Worm (Caenorhabditis elegans) whole organism, L4 larva: ENCODE results near the gene rpl-33.

Experiments
- F37D6.2 ChIP-seq: sonication (generic microtip); optimal IDR thresholded peaks from 2 replicates; lab custom pipeline; 2016; ENCODE audit warnings: mild to moderate bottlenecking, missing genetic modification characterization, missing compliant biosample characterization
- F44E2.7 ChIP-seq: fragments of 200-800 bp; sonication (Bioruptor generic); IDR thresholded peaks from 2 replicates; pipeline ENCODE4 v2.1.2; 2022; ENCODE audit warnings: missing genetic modification characterization, missing compliant biosample characterization
- T20F7.1 ChIP-seq: fragments of 200-800 bp; sonication (Bioruptor generic); optimal IDR thresholded peaks from 2 replicates; lab custom pipeline; 2018; ENCODE audit warnings: mild to moderate bottlenecking, missing genetic modification characterization, missing compliant biosample characterization
- T26A8.4 ChIP-seq: fragments of 200-800 bp; sonication (Bioruptor generic); IDR thresholded peaks from 2 replicates; pipeline ENCODE4 v1.3.6; 2022; ENCODE audit warnings: missing genetic modification characterization, missing compliant biosample characterization
- Y105C5A.15 ChIP-seq: fragments of 200-800 bp; sonication (Bioruptor generic); IDR thresholded peaks from 2 replicates; pipeline ENCODE4 v1.3.6; 2022; ENCODE audit warnings: missing genetic modification characterization, missing compliant biosample characterization
- Y5F2A.4 ChIP-seq: fragments of 200-800 bp; sonication (Bioruptor generic); optimal IDR thresholded peaks from 2 replicates; lab custom pipeline; 2018; ENCODE audit warnings: mild to moderate bottlenecking, missing genetic modification characterization, missing compliant biosample characterization
- ZK337.2 ChIP-seq: fragments of 200-800 bp; sonication (Bioruptor generic); IDR thresholded peaks from 2 replicates; pipeline ENCODE4 v1.3.6; 2022; ENCODE audit warnings: missing genetic modification reagents, missing genetic modification characterization, missing compliant biosample characterization
- ZK546.5 ChIP-seq, 2 experiments: sonication (generic microtip); optimal IDR thresholded peaks; 2 replicates each; lab custom pipeline; 2017; ENCODE audit warnings: missing biosample characterization in 2 of 2, missing genetic modification characterization in 2 of 2
- aha-1 ChIP-seq: fragments of 150-350 bp; peaks from one replicate; lab custom pipeline; 2014; ENCODE audit warnings: missing biosample characterization, missing genetic modification characterization
- aly-2 ChIP-seq: sonication (generic microtip); optimal IDR thresholded peaks from 2 replicates; lab custom pipeline; 2018; ENCODE audit warnings: missing biosample characterization, missing genetic modification characterization
- ama-1 ChIP-seq: fragments of 150-350 bp; optimal IDR thresholded peaks from 2 replicates; lab custom pipeline; 2014; ENCODE audit warnings: inconsistent platforms, mixed read lengths
- attf-4 ChIP-seq: sonication (generic microtip); optimal IDR thresholded peaks from 3 replicates; lab custom pipeline; 2017; ENCODE audit warnings: missing biosample characterization, missing genetic modification characterization
- ceh-20 ChIP-seq: fragments of 200-800 bp; sonication (Bioruptor generic); IDR thresholded peaks from 2 replicates; pipeline ENCODE4 v1.3.6; 2022; ENCODE audit warnings: missing genetic modification reagents, missing genetic modification characterization, missing compliant biosample characterization
- ceh-44 ChIP-seq: fragments of 200-800 bp; sonication (Bioruptor generic); IDR thresholded peaks from 2 replicates; pipeline ENCODE4 v1.3.6; 2022; ENCODE audit warnings: missing genetic modification reagents, missing genetic modification characterization, missing compliant biosample characterization
- ceh-62 ChIP-seq: sonication (generic microtip); optimal IDR thresholded peaks from 2 replicates; lab custom pipeline; 2017; ENCODE audit warnings: missing biosample characterization, missing genetic modification characterization
- ceh-82 ChIP-seq: sonication (generic microtip); optimal IDR thresholded peaks from 2 replicates; lab custom pipeline; 2017; ENCODE audit warnings: missing biosample characterization, missing genetic modification characterization
- cey-2 ChIP-seq: sonication (generic microtip); optimal IDR thresholded peaks from 3 replicates; lab custom pipeline; 2017; ENCODE audit warnings: missing genetic modification characterization, mild to moderate bottlenecking, missing compliant biosample characterization, antibody characterized with exemption, borderline replicate concordance; ENCODE audit not compliant: insufficient read depth
- ctbp-1 ChIP-seq: fragments of 200-800 bp; sonication (Bioruptor generic); IDR thresholded peaks from 2 replicates; pipeline ENCODE4 v1.3.6; 2022; ENCODE audit warnings: missing genetic modification reagents, missing genetic modification characterization, missing compliant biosample characterization
- daf-8 ChIP-seq: fragments of 200-800 bp; sonication (Bioruptor generic); IDR thresholded peaks from 2 replicates; pipeline ENCODE4 v1.3.6; 2022; ENCODE audit warnings: missing genetic modification characterization, missing compliant biosample characterization
- dmd-6 ChIP-seq: fragments of 200-800 bp; sonication (Bioruptor generic); IDR thresholded peaks from 2 replicates; pipeline ENCODE4 v1.3.6; 2022; ENCODE audit warnings: missing genetic modification reagents, missing genetic modification characterization, missing compliant biosample characterization
- dpl-1 ChIP-seq: fragments of 150-350 bp; optimal IDR thresholded peaks from 2 replicates; lab custom pipeline; 2014; ENCODE audit warnings: missing biosample characterization, missing genetic modification reagents, missing genetic modification characterization
- fkh-10 ChIP-seq: fragments of 150-350 bp; optimal IDR thresholded peaks from 2 replicates; lab custom pipeline; 2014; ENCODE audit warnings: missing biosample characterization, missing genetic modification reagents, missing genetic modification characterization
- hlh-11 ChIP-seq: fragments of 200-800 bp; sonication (Bioruptor generic); optimal IDR thresholded peaks from 2 replicates; lab custom pipeline; 2018; ENCODE audit warnings: mild to moderate bottlenecking, missing genetic modification characterization, missing compliant biosample characterization
- jun-1 ChIP-seq: fragments of 150-350 bp; optimal IDR thresholded peaks from 2 replicates; lab custom pipeline; 2014; ENCODE audit warnings: missing biosample characterization, missing genetic modification reagents, missing genetic modification characterization
- lin-1 ChIP-seq: fragments of 200-800 bp; sonication (Bioruptor generic); IDR thresholded peaks from 2 replicates; pipeline ENCODE4 v1.3.6; 2022; ENCODE audit warnings: missing genetic modification reagents, missing genetic modification characterization, missing compliant biosample characterization
- lin-38 ChIP-seq: fragments of 200-800 bp; sonication (Bioruptor generic); IDR thresholded peaks from 2 replicates; pipeline ENCODE4 v1.3.6; 2022; ENCODE audit warnings: missing genetic modification reagents, missing genetic modification characterization, missing compliant biosample characterization
- lin-39 ChIP-seq: fragments of 150-350 bp; optimal IDR thresholded peaks from 2 replicates; lab custom pipeline; 2014; ENCODE audit warnings: missing biosample characterization, missing genetic modification reagents, missing genetic modification characterization
- lsy-2 ChIP-seq, 2 experiments: fragments of 150-350 bp in 1 of 2; sonication (generic microtip) in 1 of 2; optimal IDR thresholded peaks; 2 replicates each; lab custom pipeline; 2014 to 2017; ENCODE audit warnings: missing biosample characterization in 2 of 2, missing genetic modification characterization in 2 of 2
- madf-5 ChIP-seq, 2 experiments: fragments of 200-800 bp; sonication (Bioruptor generic); IDR thresholded peaks; 2 replicates each; pipeline ENCODE4 v1.3.6; 2022; ENCODE audit warnings: missing compliant biosample characterization in 2 of 2, missing genetic modification characterization in 2 of 2
- madf-9 ChIP-seq: fragments of 200-800 bp; sonication (Bioruptor generic); conservative IDR thresholded peaks from 2 replicates; pipeline ENCODE4 v1.3.6; 2022; ENCODE audit warnings: missing genetic modification reagents, missing genetic modification characterization, missing compliant biosample characterization
- mdl-1 ChIP-seq, 2 experiments: fragments of 150-350 bp in 1 of 2; sonication (generic microtip) in 1 of 2; optimal IDR thresholded peaks; 2 replicates each; lab custom pipeline; 2014 to 2017; ENCODE audit warnings: missing biosample characterization in 2 of 2, missing genetic modification characterization in 2 of 2
- nhr-10 ChIP-seq: fragments of 150-350 bp; optimal IDR thresholded peaks from 2 replicates; lab custom pipeline; 2014; ENCODE audit warnings: missing biosample characterization, missing genetic modification characterization
- nhr-111 ChIP-seq: fragments of 200-800 bp; sonication (Bioruptor generic); optimal IDR thresholded peaks from 2 replicates; lab custom pipeline; 2018; ENCODE audit warnings: mild to moderate bottlenecking, missing genetic modification characterization, missing compliant biosample characterization
- nhr-41 ChIP-seq: fragments of 200-800 bp; sonication (Bioruptor generic); IDR thresholded peaks from 2 replicates; pipeline ENCODE4 v1.3.6; 2022; ENCODE audit warnings: missing genetic modification reagents, missing genetic modification characterization, missing compliant biosample characterization
- nhr-42 ChIP-seq: fragments of 200-800 bp; sonication (Bioruptor generic); IDR thresholded peaks from 2 replicates; pipeline ENCODE4 v1.3.6; 2022; ENCODE audit warnings: missing genetic modification characterization, missing compliant biosample characterization
- nhr-6 ChIP-seq: fragments of 150-350 bp; optimal IDR thresholded peaks from 2 replicates; lab custom pipeline; 2014; ENCODE audit warnings: missing biosample characterization, missing genetic modification characterization
- nhr-76 ChIP-seq: fragments of 150-350 bp; optimal IDR thresholded peaks from 2 replicates; lab custom pipeline; 2014; ENCODE audit warnings: missing biosample characterization, missing genetic modification characterization
- pha-4 ChIP-seq, 2 experiments: fragments of 150-350 bp in 1 of 2; fragments of 200-800 bp in 1 of 2; sonication (Bioruptor generic) in 1 of 2; IDR thresholded peaks in 1 of 2; optimal IDR thresholded peaks in 1 of 2; 2 replicates each; pipeline versions ENCODE4 v1.3.6 to Lab custom; 2014 to 2022; ENCODE audit warnings: missing genetic modification characterization in 2 of 2, missing genetic modification reagents in 2 of 2, missing biosample characterization in 1 of 2, missing compliant biosample characterization in 1 of 2
- php-3 ChIP-seq: fragments of 200-800 bp; sonication (Bioruptor generic); IDR thresholded peaks from 2 replicates; pipeline ENCODE4 v1.3.6; 2022; ENCODE audit warnings: missing genetic modification reagents, missing genetic modification characterization, missing compliant biosample characterization
- rbr-2 ChIP-seq: sonication (generic microtip); optimal IDR thresholded peaks from 2 replicates; lab custom pipeline; 2016; ENCODE audit warnings: missing genotype, missing genetic modification characterization, missing compliant biosample characterization
- saeg-2 ChIP-seq: fragments of 200-800 bp; sonication (Bioruptor generic); IDR thresholded peaks from 2 replicates; pipeline ENCODE4 v1.3.6; 2022; ENCODE audit warnings: missing genetic modification reagents, missing genetic modification characterization, missing compliant biosample characterization
- sdz-12 ChIP-seq: fragments of 200-800 bp; sonication (Bioruptor generic); optimal IDR thresholded peaks from 2 replicates; lab custom pipeline; 2018; ENCODE audit warnings: mild to moderate bottlenecking, missing genetic modification characterization, missing compliant biosample characterization
- set-16 ChIP-seq: fragments of 200-800 bp; sonication (Bioruptor generic); IDR thresholded peaks from 2 replicates; pipeline ENCODE4 v1.3.6; 2022; ENCODE audit warnings: missing genetic modification reagents, missing genetic modification characterization, missing compliant biosample characterization
- snpc-4 ChIP-seq: fragments of 150-350 bp; optimal IDR thresholded peaks from 2 replicates; lab custom pipeline; 2014; ENCODE audit warnings: missing biosample characterization, missing genetic modification characterization
- tra-1 ChIP-seq: fragments of 200-800 bp; sonication (Bioruptor generic); IDR thresholded peaks from 2 replicates; pipeline ENCODE4 v1.3.6; 2022; ENCODE audit warnings: missing genetic modification reagents, missing genetic modification characterization, missing compliant biosample characterization
- unc-130 ChIP-seq: sonication (generic microtip); optimal IDR thresholded peaks from 2 replicates; lab custom pipeline; 2016; ENCODE audit warnings: missing genetic modification reagents, missing genetic modification characterization, missing compliant biosample characterization
- unc-39 ChIP-seq: sonication (generic microtip); optimal IDR thresholded peaks from 2 replicates; lab custom pipeline; 2017; ENCODE audit warnings: missing biosample characterization, missing genetic modification characterization
- zip-11 ChIP-seq: fragments of 200-800 bp; sonication (Bioruptor generic); IDR thresholded peaks from 2 replicates; pipeline ENCODE4 v1.3.6; 2022; ENCODE audit warnings: missing genetic modification characterization, missing compliant biosample characterization
- zip-2 ChIP-seq: fragments of 150-350 bp; optimal IDR thresholded peaks from 2 replicates; lab custom pipeline; 2014; ENCODE audit warnings: missing biosample characterization, missing genetic modification characterization
- ztf-7 ChIP-seq: fragments of 150-350 bp; optimal IDR thresholded peaks from 2 replicates; lab custom pipeline; 2014; ENCODE audit warnings: missing biosample characterization, missing genetic modification characterization

rpl-33 gene

ce11 chrII:7072590-7073536 lies 32.5 kb upstream of the rpl-33 start (continued):
- TF ChIP-seq T20F7.1 (GFP tag; lab: Kevin White, UChicago) (peak; percentile 72), attf-4 (no peak), pha-4 (GFP tag; IDR thresholded peaks at IDR 0.05; lab: Robert Waterston, UW) (no peak), pha-4 (tag; optimal IDR thresholded peaks at IDR 0.05; lab: Kevin White, UChicago) (peak; percentile 35), tra-1 (GFP tag; lab: Robert Waterston, UW) (peak; percentile 69; the same call in 1 of the 2 replicates), rbr-2 (tag; lab: Kevin White, UChicago) (peak; percentile 56), nhr-76 (tag; lab: Kevin White, UChicago) (no peak), madf-9 (GFP tag; lab: Robert Waterston, UW) (no peak), aha-1 (no peak), php-3 (GFP tag; lab: Robert Waterston, UW) (peak; percentile 84), F44E2.7 (GFP tag; lab: Robert Waterston, UW) (no peak), lin-39 (tag; lab: Kevin White, UChicago) (no peak), lin-1 (GFP tag; lab: Robert Waterston, UW) (peak; percentile 68; the same call in 1 of the 2 replicates), cey-2 (tag; lab: Kevin White, UChicago) (no peak), nhr-10 (tag; lab: Kevin White, UChicago) (peak; percentile 75), ceh-44 (GFP tag; lab: Robert Waterston, UW) (no peak), lsy-2 (tag; optimal IDR thresholded peaks at IDR 0.05; lab: Kevin White, UChicago) (peak; percentile 21 to 81), dmd-6 (GFP tag; lab: Robert Waterston, UW) (peak; percentile 91), aly-2 (tag; lab: Kevin White, UChicago) (no peak), ceh-82 (tag; lab: Kevin White, UChicago) (no peak), unc-130 (peak; percentile 11), ceh-62 (tag; lab: Kevin White, UChicago) (no peak), zip-2 (tag; lab: Kevin White, UChicago) (no peak), sdz-12 (GFP tag; lab: Kevin White, UChicago) (no peak), ctbp-1 (GFP tag; lab: Robert Waterston, UW) (no peak), ceh-20 (GFP tag; lab: Robert Waterston, UW) (peak; percentile 53; the same call in 1 of the 2 replicates), fkh-10 (GFP tag; lab: Kevin White, UChicago) (peak; percentile 15), F37D6.2 (no peak), nhr-111 (GFP tag; lab: Kevin White, UChicago) (no peak), hlh-11 (tag; lab: Kevin White, UChicago) (peak; percentile 78), ama-1 (lab: Kevin White, UChicago) (no peak), jun-1 (no peak), Y5F2A.4 (GFP tag; lab: Kevin White, UChicago) (no peak), nhr-6 (no peak), ZK337.2 (GFP tag; lab: Robert Waterston, UW) (no peak), lin-38 (peak; percentile 89), T26A8.4 (no peak), set-16 (GFP tag; lab: Robert Waterston, UW) (no peak), nhr-42 (GFP tag; lab: Robert Waterston, UW) (no peak), dpl-1 (peak; percentile 59), nhr-41 (GFP tag; lab: Robert Waterston, UW) (no peak), zip-11 (GFP tag; lab: Robert Waterston, UW) (no peak), daf-8 (no peak), madf-5 (GFP tag; IDR thresholded peaks at IDR 0.05; lab: Robert Waterston, UW) (no peak), ztf-7 (tag; lab: Kevin White, UChicago) (no peak), Y105C5A.15 (GFP tag; lab: Robert Waterston, UW) (no peak), mdl-1 (tag; optimal IDR thresholded peaks at IDR 0.05; lab: Kevin White, UChicago) (peak in 1 of 2 experiments; percentile 47), saeg-2 (GFP tag; lab: Robert Waterston, UW) (no peak), unc-39 (no peak), snpc-4 (tag; lab: Kevin White, UChicago) (no peak), ZK546.5 (tag; optimal IDR thresholded peaks at IDR 0.05; lab: Kevin White, UChicago) (no peak)
